Fruit fly (Drosophila melanogaster) whole organism, larva: Measurements from ENCODE around the gene RpS25.

Experiments
- noc ChIP-seq: fragments of 200-800 bp; sonication (Bioruptor generic); optimal IDR thresholded peaks from 3 replicates; lab custom pipeline; 2019; ENCODE audit warnings: missing biosample characterization, mild to moderate bottlenecking, missing genetic modification characterization, moderate library complexity

The RpS25 gene

DNA sequence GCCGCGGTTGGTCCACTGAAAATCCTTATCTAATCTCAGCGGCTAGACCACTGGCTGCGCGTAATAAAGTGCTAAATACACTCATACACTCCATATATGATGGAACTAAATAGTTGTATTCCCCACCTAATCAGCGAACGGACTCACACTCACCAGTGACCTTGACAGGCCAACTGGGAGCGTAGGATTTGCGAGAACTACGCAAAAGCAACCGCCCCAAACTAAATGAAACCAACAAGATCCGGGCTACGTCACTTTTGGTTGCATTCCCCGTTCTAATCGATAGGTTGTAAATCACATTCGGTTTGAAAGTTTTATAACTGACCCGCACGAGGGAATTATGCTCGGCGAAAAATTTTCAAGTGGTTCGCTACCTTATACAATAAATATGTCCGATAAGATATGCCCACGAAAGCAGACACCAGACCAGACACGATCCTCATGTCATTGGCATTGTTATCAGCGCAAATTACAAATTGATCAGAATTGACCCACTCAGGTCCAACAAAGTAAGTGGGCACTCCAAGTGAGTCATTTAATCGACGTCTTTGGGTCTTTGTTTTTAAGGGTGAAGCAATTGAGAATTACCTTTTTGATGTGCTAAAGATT is 16.8 kb downstream of the RpS25 start:
- TF ChIP-seq noc (tag; lab: Kevin White, UChicago): peak; percentile 71

DNA sequence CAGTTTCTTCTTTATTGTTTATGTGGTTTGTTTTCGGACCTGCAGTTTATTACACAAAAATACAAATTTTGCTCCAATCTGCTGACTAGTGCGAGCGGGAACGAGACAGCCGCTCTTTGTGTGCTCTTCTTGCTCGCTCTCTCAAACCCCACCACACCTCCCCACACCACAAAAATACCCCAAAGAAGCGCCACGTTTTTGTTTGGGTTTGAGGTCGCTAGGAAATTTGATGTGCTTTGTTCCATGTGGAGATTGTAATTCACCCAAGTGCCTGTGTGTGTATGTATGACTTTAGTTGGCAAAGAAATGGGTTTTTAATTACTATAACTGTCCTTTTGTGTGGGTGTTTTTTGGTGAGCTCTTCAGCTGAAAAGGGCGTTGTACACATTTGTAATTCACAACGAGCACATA is 18.0 kb downstream of the RpS25 start:
- TF ChIP-seq noc (tag; lab: Kevin White, UChicago): peak; percentile 34

DNA sequence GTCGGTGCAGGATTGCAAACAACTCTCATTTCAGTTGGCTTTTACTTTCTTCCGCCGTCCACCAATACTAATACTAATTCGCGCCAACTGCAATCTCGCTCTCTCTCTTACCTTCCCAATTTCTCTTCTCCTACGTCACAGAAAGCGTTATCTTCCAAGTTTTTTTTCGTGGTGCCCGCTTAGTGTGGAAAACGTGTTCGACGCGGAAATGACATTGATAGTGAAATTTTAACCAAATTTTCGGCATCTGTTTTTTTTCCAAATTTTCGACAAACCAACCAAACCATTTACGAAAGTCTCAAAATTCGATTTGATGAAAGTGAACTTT is 18.7 kb downstream of the RpS25 start, which contains the start of gene cu:
cu (plus strand) TSS at position 204 of the 328 bp plus-strand sequence.
- TF ChIP-seq noc (tag; lab: Kevin White, UChicago): no peak

DNA sequence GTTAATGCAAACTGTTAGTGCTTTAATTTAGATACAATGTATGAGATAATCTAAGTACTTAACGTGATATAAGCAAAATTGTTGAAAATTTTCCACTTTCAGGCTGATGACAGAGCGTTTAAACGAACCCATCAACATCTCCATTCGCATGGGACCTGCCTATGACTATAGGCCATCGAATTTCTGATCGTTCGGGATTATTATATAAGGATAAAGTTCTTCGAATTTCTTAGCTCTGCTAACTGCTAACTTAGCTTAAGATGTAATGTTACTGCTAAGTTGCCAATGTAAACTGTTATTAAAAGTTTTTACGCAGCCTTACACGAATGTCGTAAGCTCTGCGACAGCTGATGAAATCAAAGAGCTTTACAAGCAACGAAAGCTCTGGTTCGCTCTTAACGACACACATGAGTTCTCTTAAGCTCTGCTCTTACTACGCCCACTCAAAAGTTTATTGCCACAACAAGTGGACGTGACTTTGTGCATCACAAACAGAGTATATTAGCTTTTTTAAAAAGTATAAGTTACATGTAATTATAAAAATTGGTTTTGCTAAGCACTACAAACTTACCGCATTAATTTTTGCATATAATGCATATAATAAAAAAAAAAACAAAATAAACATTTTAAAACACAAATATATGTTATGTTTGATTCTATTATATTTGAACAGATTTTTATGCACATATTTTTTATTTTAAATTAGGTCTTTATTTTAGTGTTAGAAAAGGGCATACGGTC is 19.3 kb downstream of the RpS25 start:
- TF ChIP-seq noc (tag; lab: Kevin White, UChicago): peak; percentile 98

DNA sequence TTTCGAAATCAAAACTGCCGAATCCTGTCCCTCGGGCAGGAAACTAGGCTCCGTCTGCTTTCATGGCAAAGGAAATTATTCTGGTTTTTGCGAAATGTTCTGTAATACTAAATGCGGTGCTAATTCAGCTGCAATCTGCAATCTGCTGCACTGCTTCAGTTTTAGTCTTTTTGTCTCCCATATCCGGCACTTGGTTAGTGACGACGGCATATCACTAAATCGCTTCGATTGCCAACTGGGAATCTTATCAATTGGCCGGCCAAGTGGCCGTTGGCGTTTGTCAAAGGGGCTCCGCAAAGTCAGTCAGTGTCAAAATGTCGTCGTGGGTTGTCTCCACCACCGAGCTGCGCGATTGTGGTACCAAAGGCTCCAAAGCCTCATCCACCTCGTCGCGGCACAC is 20.3 kb downstream of the RpS25 start, which contains the start of gene CG18577:
CG18577 (plus strand) TSS at position 301 of the 400 bp plus-strand sequence.
- no peak for TF ChIP-seq noc (tag; lab: Kevin White, UChicago)

DNA sequence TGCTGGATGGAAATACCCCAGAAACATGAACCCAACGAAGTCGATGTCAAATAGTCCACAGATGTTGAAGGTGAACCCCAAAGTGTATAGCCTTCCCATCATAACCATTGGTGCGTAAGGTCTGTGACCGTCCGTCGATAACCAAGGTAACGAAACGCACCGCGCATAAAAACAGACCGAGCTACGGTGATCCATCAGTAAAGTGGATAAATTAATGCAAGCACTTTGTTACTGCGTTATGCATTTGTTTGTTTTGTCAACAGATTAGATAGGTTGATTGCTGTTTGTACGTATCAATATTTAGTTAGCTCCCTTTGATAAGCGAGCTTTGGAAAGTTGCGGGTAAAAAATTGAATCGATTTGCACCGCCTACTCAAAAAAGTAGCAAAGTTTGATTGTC is 37.8 kb downstream of the RpS25 start:
- TF ChIP-seq noc (tag; lab: Kevin White, UChicago): no peak

- no peak for TF ChIP-seq noc (tag; lab: Kevin White, UChicago)
These were observed 38.5 kb downstream of the RpS25 start for dm6 chr3R:11177579-11177978.

DNA sequence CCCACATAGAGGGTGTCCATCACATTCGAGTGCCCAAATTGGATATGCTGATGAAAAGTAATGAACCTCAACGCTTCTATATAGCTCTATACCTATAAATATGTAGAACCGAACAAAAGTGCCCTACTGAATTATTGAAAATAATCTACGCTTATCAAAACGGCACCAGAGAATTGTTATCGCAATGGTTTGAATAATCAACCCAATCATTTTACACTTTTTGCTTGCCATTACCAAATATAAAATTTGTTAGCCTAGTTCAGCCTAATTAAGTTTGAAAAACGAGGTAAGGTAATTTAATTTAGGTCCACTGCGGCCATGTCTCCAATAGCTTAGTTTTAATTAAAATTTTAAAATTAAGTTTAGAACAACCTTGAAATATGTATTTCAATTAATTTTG is 40.3 kb downstream of the RpS25 start:
- TF ChIP-seq noc (tag; lab: Kevin White, UChicago): no peak

- TF ChIP-seq noc (tag; lab: Kevin White, UChicago): no peak
These were observed 40.8 kb downstream of the RpS25 start, which contains the start of the genes Ugt304A1 and Ugt303A1 for dm6 chr3R:11175308-11175707. Gene Ugt304A1 (minus strand): TSS chr3R:11175408. Gene Ugt303A1 (plus strand): TSS chr3R:11175529.

dm6 chr3R:11173169-11173506 is 42.9 kb downstream of the RpS25 start:
- TF ChIP-seq noc (tag; lab: Kevin White, UChicago): peak; percentile 37

- TF ChIP-seq noc (tag; lab: Kevin White, UChicago): no peak
These were observed 43.5 kb downstream of the RpS25 start, which contains the start of gene Ugt35A1 for dm6 chr3R:11172460-11173168. Gene Ugt35A1 (minus strand): TSS chr3R:11172664.

- no peak for TF ChIP-seq noc (tag; lab: Kevin White, UChicago)
These were observed 45.9 kb downstream of the RpS25 start, which contains the start of gene Ugt35B1 for dm6 chr3R:11170146-11170545. Gene Ugt35B1 (minus strand): TSS chr3R:11170246.

DNA sequence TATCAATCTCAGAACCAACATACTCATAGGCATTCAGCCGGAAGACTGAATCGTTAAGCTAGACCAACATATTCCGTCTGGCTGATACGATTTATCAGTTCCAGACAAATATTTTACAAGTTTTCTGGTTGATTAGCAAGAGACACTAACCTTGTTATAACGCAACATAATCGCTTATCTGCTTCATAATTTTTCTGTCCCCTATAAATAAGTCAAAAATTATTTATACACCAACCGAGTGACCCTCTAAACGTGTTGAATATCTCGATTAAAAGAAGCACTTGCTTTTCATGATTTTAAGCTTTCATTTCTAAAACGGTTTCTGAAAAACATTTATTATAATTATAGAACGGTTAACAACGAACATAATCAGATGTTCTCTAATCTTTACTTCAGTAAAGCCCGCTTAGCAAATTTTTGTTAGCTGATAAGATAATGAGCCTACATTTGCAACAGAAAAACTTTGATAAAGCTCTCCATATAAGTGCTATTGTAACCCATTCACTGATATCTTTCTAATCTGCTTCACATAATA is 48.1 kb downstream of the RpS25 start, which contains the start of gene Ugt35E2:
Ugt35E2 (minus strand) TSS at position 51 of the 535 bp plus-strand sequence.
- no peak for TF ChIP-seq noc (tag; lab: Kevin White, UChicago)

DNA sequence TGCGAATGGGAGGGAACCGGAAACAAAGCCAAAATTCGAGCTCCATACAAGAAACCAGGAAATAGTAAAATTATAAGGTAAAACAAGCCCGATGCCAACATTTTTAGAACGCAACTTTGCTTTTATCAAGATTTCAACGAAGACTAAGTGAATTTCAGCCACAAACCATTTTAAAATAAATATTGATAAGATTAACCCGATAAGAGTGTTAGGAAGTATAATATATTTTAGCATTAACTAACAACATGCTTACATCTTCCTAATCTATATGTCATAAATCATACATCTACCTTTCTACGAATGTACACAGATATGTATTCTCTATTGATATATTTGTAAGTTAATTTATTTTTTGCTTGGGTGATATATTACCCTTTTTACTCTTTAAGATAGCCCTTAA is 50.1 kb downstream of the RpS25 start, which contains the start of gene Ugt35E1:
Ugt35E1 (minus strand) TSS at position 101 of the 400 bp plus-strand sequence.
- no peak for TF ChIP-seq noc (tag; lab: Kevin White, UChicago)
